Fruit fly (Drosophila melanogaster) whole organism, embryonic: Measurements from ENCODE around the gene CG15414.

Experiments
- ATbp ChIP-seq: fragments of 200-800 bp; sonication (Bioruptor generic); optimal IDR thresholded peaks from 2 replicates; lab custom pipeline; 2017; ENCODE audit warnings: missing biosample characterization, mild to moderate bottlenecking, missing genetic modification characterization, missing genetic modification reagents
- Antp ChIP-seq: fragments of 200-800 bp; sonication (Bioruptor generic); optimal IDR thresholded peaks from 3 replicates; lab custom pipeline; 2016; ENCODE audit warnings: missing biosample characterization, missing genetic modification characterization
- CG10979 ChIP-seq: fragments of 200-800 bp; sonication (Bioruptor generic); optimal IDR thresholded peaks from 2 replicates; lab custom pipeline; 2018; ENCODE audit warnings: missing biosample characterization, mild to moderate bottlenecking, missing genetic modification characterization, moderate library complexity
- CG12769 ChIP-seq: fragments of 200-800 bp; sonication (Bioruptor generic); optimal IDR thresholded peaks from 2 replicates; lab custom pipeline; 2019; ENCODE audit warnings: missing biosample characterization, mild to moderate bottlenecking, missing genetic modification characterization, moderate library complexity
- CG13894 ChIP-seq: fragments of 200-800 bp; sonication (Bioruptor generic); optimal IDR thresholded peaks from 3 replicates; lab custom pipeline; 2018; ENCODE audit warnings: missing biosample characterization, mild to moderate bottlenecking, missing genetic modification characterization, moderate library complexity
- CG14441 ChIP-seq: fragments of 200-800 bp; sonication (Bioruptor generic); IDR thresholded peaks from 2 replicates; pipeline ENCODE4 v1.3.6; 2022; ENCODE audit warnings: missing biosample characterization, missing genetic modification characterization
- CG15601 ChIP-seq: fragments of 200-800 bp; sonication (Bioruptor generic); optimal IDR thresholded peaks from 3 replicates; lab custom pipeline; 2019; ENCODE audit warnings: missing biosample characterization, mild to moderate bottlenecking, missing genetic modification characterization, moderate library complexity
- CG17829 ChIP-seq: fragments of 200-800 bp; optimal IDR thresholded peaks from 2 replicates; lab custom pipeline; 2019; ENCODE audit warnings: missing biosample characterization, mild to moderate bottlenecking, missing genetic modification characterization, moderate library complexity
- CG18011 ChIP-seq: fragments of 200-800 bp; sonication (Bioruptor generic); optimal IDR thresholded peaks from 2 replicates; lab custom pipeline; 2017; ENCODE audit warnings: missing biosample characterization, missing genetic modification characterization, mild to moderate bottlenecking, moderate library complexity, missing genotype
- CG2129 ChIP-seq: fragments of 200-800 bp; sonication (Bioruptor generic); IDR thresholded peaks from 2 replicates; pipeline ENCODE4 v1.3.6; 2022; ENCODE audit warnings: missing biosample characterization, missing genetic modification characterization; ENCODE audit not compliant: partially characterized antibody
- CG33557 ChIP-seq: fragments of 200-800 bp; sonication (Bioruptor generic); optimal IDR thresholded peaks from 2 replicates; lab custom pipeline; 2019; ENCODE audit warnings: missing biosample characterization, mild to moderate bottlenecking, missing genetic modification characterization, moderate library complexity
- CG4360 ChIP-seq: fragments of 200-800 bp; sonication (Bioruptor generic); IDR thresholded peaks from 2 replicates; pipeline ENCODE4 v1.3.6; 2022; ENCODE audit warnings: missing biosample characterization, missing genetic modification characterization
- CG4854 ChIP-seq: fragments of 200-800 bp; sonication (Bioruptor generic); optimal IDR thresholded peaks from 2 replicates; lab custom pipeline; 2016; ENCODE audit warnings: missing biosample characterization, missing genetic modification characterization, inconsistent platforms
- CG6175 ChIP-seq: fragments of 200-800 bp; sonication (Bioruptor generic); IDR thresholded peaks from 3 replicates; pipeline ENCODE4 v1.3.6; 2022; ENCODE audit warnings: missing biosample characterization, missing genetic modification characterization
- CG6813 ChIP-seq: fragments of 200-800 bp; sonication (Bioruptor generic); optimal IDR thresholded peaks from 2 replicates; lab custom pipeline; 2017; ENCODE audit warnings: missing biosample characterization, missing genetic modification characterization, mild to moderate bottlenecking, moderate library complexity, missing genetic modification reagents
- CG9437 ChIP-seq: fragments of 200-800 bp; sonication (Bioruptor generic); optimal IDR thresholded peaks from 2 replicates; lab custom pipeline; 2018; ENCODE audit warnings: missing biosample characterization, mild to moderate bottlenecking, missing genetic modification characterization
- D ChIP-seq, 2 experiments: fragments of 200-800 bp in 1 of 2; fragments of >200 bp in 1 of 2; sonication (Bioruptor generic) in 1 of 2; optimal IDR thresholded peaks; 2 replicates in 1 of 2; 3 replicates in 1 of 2; lab custom pipeline; 2017; ENCODE audit warnings: mild to moderate bottlenecking in 1 of 2, missing biosample characterization in 1 of 2, missing genetic modification characterization in 1 of 2, missing genetic modification reagents in 1 of 2
- Fer2 ChIP-seq: fragments of 200-800 bp; sonication (Bioruptor generic); optimal IDR thresholded peaks from 2 replicates; lab custom pipeline; 2018; ENCODE audit warnings: missing biosample characterization, mild to moderate bottlenecking, missing genetic modification characterization, moderate library complexity
- Fer3 ChIP-seq: fragments of 200-800 bp; sonication (Bioruptor generic); optimal IDR thresholded peaks from 2 replicates; lab custom pipeline; 2018; ENCODE audit warnings: missing biosample characterization, mild to moderate bottlenecking, missing genetic modification characterization, moderate library complexity
- Gsc ChIP-seq: fragments of 200-800 bp; sonication (Bioruptor generic); IDR thresholded peaks from 2 replicates; pipeline ENCODE4 v1.3.6; 2022; ENCODE audit warnings: missing biosample characterization, missing genetic modification characterization
- Gug ChIP-seq: fragments of 200-800 bp; sonication (Bioruptor generic); IDR thresholded peaks from 4 replicates; pipeline ENCODE4 v1.3.6; 2022; ENCODE audit warnings: missing biosample characterization, missing genetic modification characterization
- HLH3B ChIP-seq: fragments of 200-800 bp; sonication (Bioruptor generic); IDR thresholded peaks from 2 replicates; pipeline ENCODE4 v1.3.6; 2022; ENCODE audit warnings: missing biosample characterization, missing genetic modification characterization
- Hr51 ChIP-seq, 2 experiments: fragments of 200-800 bp; sonication (Bioruptor generic); optimal IDR thresholded peaks; 2 replicates in 1 of 2; 3 replicates in 1 of 2; lab custom pipeline; 2016 to 2018; ENCODE audit warnings: missing biosample characterization in 2 of 2, missing genetic modification characterization in 2 of 2, mild to moderate bottlenecking in 1 of 2, moderate library complexity in 1 of 2
- Jarid2 ChIP-seq: fragments of 200-800 bp; sonication (Bioruptor generic); optimal IDR thresholded peaks from 3 replicates; lab custom pipeline; 2017; ENCODE audit warnings: mild to moderate bottlenecking, missing biosample characterization, missing genetic modification reagents, missing genetic modification characterization
- Lhr ChIP-seq: fragments of 200-800 bp; sonication (Bioruptor generic); optimal IDR thresholded peaks from 3 replicates; lab custom pipeline; 2017; ENCODE audit warnings: mild to moderate bottlenecking, missing biosample characterization, missing genetic modification reagents, missing genetic modification characterization
- Meics ChIP-seq: fragments of 200-800 bp; sonication (Bioruptor generic); optimal IDR thresholded peaks from 2 replicates; lab custom pipeline; 2017; ENCODE audit warnings: missing biosample characterization, mild to moderate bottlenecking, missing genetic modification characterization
- Mrtf ChIP-seq: fragments of 200-800 bp; sonication (Bioruptor generic); IDR thresholded peaks from 3 replicates; pipeline ENCODE4 v1.3.6; 2022; ENCODE audit warnings: missing biosample characterization, missing genetic modification characterization
- corto ChIP-seq: fragments of 200-800 bp; sonication (Bioruptor generic); optimal IDR thresholded peaks from 2 replicates; lab custom pipeline; 2016; ENCODE audit warnings: missing biosample characterization, mild to moderate bottlenecking, missing genetic modification characterization, moderate library complexity
- da ChIP-seq: fragments of 200-800 bp; sonication (Bioruptor generic); optimal IDR thresholded peaks from 2 replicates; lab custom pipeline; 2016; ENCODE audit warnings: missing biosample characterization, missing genetic modification characterization
- esg ChIP-seq: fragments of 200-800 bp; sonication (Bioruptor generic); conservative IDR thresholded peaks from 2 replicates; pipeline ENCODE4 v1.3.6; 2022; ENCODE audit warnings: missing biosample characterization, missing genetic modification characterization
- gcm ChIP-seq: fragments of 200-800 bp; sonication (Bioruptor generic); optimal IDR thresholded peaks from 2 replicates; lab custom pipeline; 2019; ENCODE audit warnings: missing biosample characterization, mild to moderate bottlenecking, missing genetic modification characterization, moderate library complexity
- gcm2 ChIP-seq: fragments of 200-800 bp; sonication (Bioruptor generic); optimal IDR thresholded peaks from 2 replicates; lab custom pipeline; 2016; ENCODE audit warnings: missing biosample characterization, missing genetic modification characterization
- hb ChIP-seq: fragments of 200-800 bp; sonication (Bioruptor generic); IDR thresholded peaks from 3 replicates; pipeline ENCODE4 v1.3.6; 2022; ENCODE audit warnings: missing biosample characterization, missing genetic modification characterization; ENCODE audit not compliant: partially characterized antibody
- ken ChIP-seq: fragments of 200-800 bp; sonication (Bioruptor generic); IDR thresholded peaks from 3 replicates; pipeline ENCODE4 v1.3.6; 2022; ENCODE audit warnings: missing biosample characterization, missing genetic modification characterization
- lbe ChIP-seq: fragments of 200-800 bp; sonication (Bioruptor generic); optimal IDR thresholded peaks from 2 replicates; lab custom pipeline; 2016; ENCODE audit warnings: missing biosample characterization, mild to moderate bottlenecking, missing genetic modification characterization
- lilli ChIP-seq: fragments of 200-800 bp; sonication (Bioruptor generic); optimal IDR thresholded peaks from 3 replicates; lab custom pipeline; 2016; ENCODE audit warnings: missing biosample characterization, missing genetic modification characterization
- nau ChIP-seq: fragments of 200-800 bp; sonication (Bioruptor generic); optimal IDR thresholded peaks from 3 replicates; lab custom pipeline; 2017; ENCODE audit warnings: missing biosample characterization, mild to moderate bottlenecking, missing genetic modification characterization, missing genetic modification reagents
- nom ChIP-seq: fragments of 200-800 bp; sonication (Bioruptor generic); optimal IDR thresholded peaks from 2 replicates; lab custom pipeline; 2017; ENCODE audit warnings: missing biosample characterization, missing genetic modification characterization, mild to moderate bottlenecking, moderate library complexity, missing genetic modification reagents
- pfk ChIP-seq: fragments of 200-800 bp; sonication (Bioruptor generic); optimal IDR thresholded peaks from 2 replicates; lab custom pipeline; 2018; ENCODE audit warnings: missing biosample characterization, mild to moderate bottlenecking, missing genetic modification characterization, moderate library complexity
- repo ChIP-seq: fragments of 200-800 bp; sonication (Bioruptor generic); optimal IDR thresholded peaks from 2 replicates; lab custom pipeline; 2016; ENCODE audit warnings: missing biosample characterization, missing genetic modification characterization
- scrt ChIP-seq: fragments of 200-800 bp; sonication (Bioruptor generic); optimal IDR thresholded peaks from 2 replicates; lab custom pipeline; 2018; ENCODE audit warnings: missing biosample characterization, mild to moderate bottlenecking, missing genetic modification characterization, moderate library complexity
- sd ChIP-seq: fragments of 200-800 bp; sonication (Bioruptor generic); optimal IDR thresholded peaks from 3 replicates; lab custom pipeline; 2018; ENCODE audit warnings: missing biosample characterization, mild to moderate bottlenecking, missing genetic modification characterization, moderate library complexity
- slbo ChIP-seq: fragments of 200-800 bp; sonication (Bioruptor generic); IDR thresholded peaks from 2 replicates; pipeline ENCODE4 v1.3.6; 2022; ENCODE audit warnings: missing biosample characterization, missing genetic modification characterization
- sqz ChIP-seq: fragments of 200-800 bp; sonication (Bioruptor generic); optimal IDR thresholded peaks from 3 replicates; lab custom pipeline; 2018; ENCODE audit warnings: missing biosample characterization, mild to moderate bottlenecking, missing genetic modification characterization
- vnd ChIP-seq: fragments of 200-800 bp; sonication (Bioruptor generic); IDR thresholded peaks from 3 replicates; pipeline ENCODE4 v1.3.6; 2022; ENCODE audit warnings: missing biosample characterization, missing genetic modification characterization; ENCODE audit not compliant: partially characterized antibody
- yki ChIP-seq: fragments of >200 bp; optimal IDR thresholded peaks from 3 replicates; lab custom pipeline; 2018
- zfh1 ChIP-seq: fragments of 200-800 bp; sonication (Bioruptor generic); IDR thresholded peaks from 3 replicates; pipeline ENCODE4 v1.3.6; 2022; ENCODE audit warnings: missing biosample characterization, missing genetic modification characterization
- zfh2 ChIP-seq: fragments of 200-800 bp; sonication (Bioruptor generic); optimal IDR thresholded peaks from 2 replicates; lab custom pipeline; 2016; ENCODE audit warnings: missing biosample characterization, missing genetic modification characterization

The CG15414 gene

DNA sequence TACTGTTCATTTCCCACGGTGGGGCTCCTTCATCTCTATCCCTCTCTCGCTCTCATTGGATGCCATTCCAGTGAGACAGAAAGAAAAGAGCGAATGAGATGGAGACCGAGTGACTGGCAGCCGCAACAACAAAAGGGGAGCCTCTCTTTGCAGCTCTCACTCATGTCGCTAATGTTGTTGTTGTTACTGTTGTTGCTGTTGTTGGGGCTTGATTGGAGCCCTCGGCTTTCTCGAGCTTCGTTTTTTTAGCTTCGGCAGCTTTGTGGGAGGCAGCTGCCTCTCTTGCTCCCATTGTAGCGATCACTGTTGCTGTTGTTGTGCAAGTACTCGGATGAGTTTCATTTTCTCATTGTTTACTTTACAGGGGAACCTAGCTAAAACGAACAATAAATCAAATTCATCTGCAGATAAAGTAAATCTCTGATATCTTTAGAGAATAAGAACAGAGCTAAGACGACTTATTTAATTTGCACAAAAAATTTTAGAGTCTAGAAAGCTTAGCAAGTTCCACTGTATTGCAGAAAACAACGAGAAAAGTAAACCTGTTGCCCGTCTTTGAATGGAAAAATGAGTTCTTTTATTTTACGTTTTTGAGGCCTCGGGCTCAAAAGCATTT lies 43.5 kb upstream of the CG15414 start (continued):
- TF ChIP-seq Fer3 (tag; lab: Kevin White, UChicago) (peak; percentile 28), gcm (GFP tag; lab: Kevin White, UChicago) (peak; percentile 30), Gug (GFP tag; lab: Robert Waterston, UW) (0 out of 4 replicates have a peak, but pooled peaks have one; percentile 22), Jarid2 (no peak), D (optimal IDR thresholded peaks at IDR 0.05; lab: Kevin White, UChicago) (no peak), D (GFP tag; optimal IDR thresholded peaks at IDR 0.05; lab: Kevin White, UChicago) (peak; percentile 29), CG6813 (GFP tag; lab: Kevin White, UChicago) (peak; percentile 27), pfk (GFP tag; lab: Kevin White, UChicago) (no peak), CG15601 (tag; lab: Kevin White, UChicago) (no peak), CG4854 (GFP tag; lab: Kevin White, UChicago) (no peak), CG6175 (GFP tag; lab: Robert Waterston, UW) (no peak), repo (GFP tag; lab: Kevin White, UChicago) (peak; percentile 31), Lhr (GFP tag; lab: Kevin White, UChicago) (no peak), CG4360 (GFP tag; lab: Robert Waterston, UW) (peak; percentile 90), hb (GFP tag; lab: Robert Waterston, UW) (no peak), gcm2 (no peak), Gsc (no peak; the same call in 1 of the 2 replicates), scrt (no peak), vnd (GFP tag; lab: Robert Waterston, UW) (no peak), CG10979 (tag; lab: Kevin White, UChicago) (peak; percentile 68), CG2129 (no peak), yki (lab: Kevin White, UChicago) (peak; percentile 22), CG9437 (GFP tag; lab: Kevin White, UChicago) (no peak), CG17829 (peak; percentile 45), esg (GFP tag; lab: Robert Waterston, UW) (peak; percentile 54; the same call in 1 of the 2 replicates), Meics (GFP tag; lab: Kevin White, UChicago) (no peak), ATbp (GFP tag; lab: Kevin White, UChicago) (peak; percentile 48), da (no peak), slbo (GFP tag; lab: Robert Waterston, UW) (peak; percentile 63), sd (peak; percentile 59), CG33557 (no peak), lbe (peak; percentile 55), corto (GFP tag; lab: Kevin White, UChicago) (peak; percentile 28), sqz (GFP tag; lab: Kevin White, UChicago) (no peak), CG14441 (peak; percentile 51), Mrtf (0 out of 3 replicates have a peak, but pooled peaks have one; percentile 15), HLH3B (GFP tag; lab: Robert Waterston, UW) (peak; percentile 66), zfh1 (GFP tag; lab: Robert Waterston, UW) (peak; percentile 74; the same call in 2 of the 3 replicates), CG12769 (tag; lab: Kevin White, UChicago) (no peak), ken (GFP tag; lab: Robert Waterston, UW) (peak; percentile 60; the same call in 1 of the 3 replicates), zfh2 (no peak), nau (GFP tag; lab: Kevin White, UChicago) (peak; percentile 9), Fer2 (tag; lab: Kevin White, UChicago) (no peak), Antp (GFP tag; lab: Kevin White, UChicago) (peak; percentile 56), CG13894 (tag; lab: Kevin White, UChicago) (no peak), Hr51 (GFP tag; optimal IDR thresholded peaks at IDR 0.05; lab: Kevin White, UChicago) (peak in 1 of 2 experiments; percentile 61), lilli (GFP tag; lab: Kevin White, UChicago) (peak; percentile 44), nom (peak; percentile 38), CG18011 (GFP tag; lab: Kevin White, UChicago) (no peak)
